Worm (Caenorhabditis elegans) whole organism, mixed stage, embryonic: ENCODE data around the gene F55G1.6.

Experiments
- M03D4.4 ChIP-seq: sonication (generic microtip); optimal IDR thresholded peaks from 2 replicates; lab custom pipeline; 2017; ENCODE audit warnings: mild to moderate bottlenecking, missing genetic modification characterization, missing compliant biosample characterization
- bed-3 ChIP-seq: fragments of 200-800 bp; sonication (Bioruptor generic); optimal IDR thresholded peaks from 3 replicates; lab custom pipeline; 2018; ENCODE audit warnings: mild to moderate bottlenecking, missing genetic modification characterization, moderate library complexity, missing compliant biosample characterization
- blmp-1 ChIP-seq: fragments of 150-350 bp; optimal IDR thresholded peaks from 2 replicates; lab custom pipeline; 2014; ENCODE audit warnings: missing biosample characterization, missing genetic modification characterization
- ceh-43 ChIP-seq: fragments of 200-800 bp; sonication (Bioruptor generic); optimal IDR thresholded peaks from 2 replicates; lab custom pipeline; 2018; ENCODE audit warnings: mild to moderate bottlenecking, missing genetic modification characterization, moderate library complexity, missing compliant biosample characterization
- ceh-83 ChIP-seq: fragments of 200-800 bp; sonication (Bioruptor generic); optimal IDR thresholded peaks from 2 replicates; lab custom pipeline; 2018; ENCODE audit warnings: mild to moderate bottlenecking, missing genetic modification characterization, missing compliant biosample characterization
- ces-1 ChIP-seq: fragments of 150-350 bp; optimal IDR thresholded peaks from 2 replicates; lab custom pipeline; 2014; ENCODE audit warnings: missing biosample characterization, missing genetic modification reagents, missing genetic modification characterization
- cnd-1 ChIP-seq: fragments of 200-800 bp; sonication (Bioruptor generic); optimal IDR thresholded peaks from 2 replicates; lab custom pipeline; 2018; ENCODE audit warnings: mild to moderate bottlenecking, missing genetic modification characterization, missing compliant biosample characterization
- elt-1 ChIP-seq: sonication (generic microtip); optimal IDR thresholded peaks from 2 replicates; lab custom pipeline; 2017; ENCODE audit warnings: missing genetic modification characterization, mild to moderate bottlenecking, missing compliant biosample characterization, antibody characterized with exemption, moderate library complexity, borderline replicate concordance; ENCODE audit not compliant: insufficient read depth
- elt-3 ChIP-seq: fragments of 150-350 bp; optimal IDR thresholded peaks from 2 replicates; lab custom pipeline; 2014; ENCODE audit warnings: missing biosample characterization, missing genetic modification characterization
- flh-1 ChIP-seq: fragments of 200-800 bp; sonication (Bioruptor generic); optimal IDR thresholded peaks from 2 replicates; lab custom pipeline; 2018; ENCODE audit warnings: mild to moderate bottlenecking, missing genetic modification characterization, moderate library complexity, missing compliant biosample characterization
- ham-2 ChIP-seq: fragments of 200-800 bp; sonication (Bioruptor generic); optimal IDR thresholded peaks from 2 replicates; lab custom pipeline; 2018; ENCODE audit warnings: mild to moderate bottlenecking, missing genetic modification characterization, missing compliant biosample characterization
- hlh-1 ChIP-seq: fragments of 150-350 bp; optimal IDR thresholded peaks from 2 replicates; lab custom pipeline; 2014; ENCODE audit warnings: missing biosample characterization, missing genetic modification reagents, missing genetic modification characterization
- lin-13 ChIP-seq: fragments of 150-350 bp; optimal IDR thresholded peaks from 2 replicates; lab custom pipeline; 2014; ENCODE audit warnings: missing biosample characterization, missing genetic modification characterization
- lin-32 ChIP-seq: fragments of 200-800 bp; sonication (Bioruptor generic); optimal IDR thresholded peaks from 2 replicates; lab custom pipeline; 2018; ENCODE audit warnings: mild to moderate bottlenecking, missing genetic modification characterization, missing compliant biosample characterization
- lsy-2 ChIP-seq: fragments of 150-350 bp; optimal IDR thresholded peaks from 2 replicates; lab custom pipeline; 2014; ENCODE audit warnings: missing biosample characterization, missing genetic modification characterization
- mab-5 ChIP-seq: fragments of 150-350 bp; optimal IDR thresholded peaks from 2 replicates; lab custom pipeline; 2014; ENCODE audit warnings: missing biosample characterization, missing genetic modification characterization
- mep-1 ChIP-seq: fragments of 150-350 bp; optimal IDR thresholded peaks from 2 replicates; lab custom pipeline; 2017; ENCODE audit warnings: missing biosample characterization, missing genetic modification reagents, missing genetic modification characterization, inconsistent platforms
- mls-2 ChIP-seq: sonication (generic microtip); optimal IDR thresholded peaks from 2 replicates; lab custom pipeline; 2016; ENCODE audit warnings: mild to moderate bottlenecking, missing genetic modification characterization, moderate library complexity, missing compliant biosample characterization
- nhr-12 ChIP-seq: fragments of 150-350 bp; optimal IDR thresholded peaks from 2 replicates; lab custom pipeline; 2014; ENCODE audit warnings: missing biosample characterization, missing genetic modification characterization
- nhr-2 ChIP-seq: fragments of 150-350 bp; optimal IDR thresholded peaks from 2 replicates; lab custom pipeline; 2014; ENCODE audit warnings: missing biosample characterization, missing genetic modification characterization
- nhr-237 ChIP-seq: fragments of 150-350 bp; optimal IDR thresholded peaks from 2 replicates; lab custom pipeline; 2014; ENCODE audit warnings: missing biosample characterization, missing genetic modification characterization
- nhr-28 ChIP-seq: fragments of 150-350 bp; optimal IDR thresholded peaks from 2 replicates; lab custom pipeline; 2014; ENCODE audit warnings: missing biosample characterization, missing genetic modification characterization
- nhr-76 ChIP-seq: sonication (generic microtip); optimal IDR thresholded peaks from 2 replicates; lab custom pipeline; 2017; ENCODE audit warnings: missing biosample characterization, missing genetic modification characterization
- pha-4 ChIP-seq: fragments of 150-350 bp; optimal IDR thresholded peaks from 2 replicates; lab custom pipeline; 2018; ENCODE audit warnings: missing biosample characterization, missing genetic modification reagents, missing genetic modification characterization
- snpc-4 ChIP-seq: fragments of 150-350 bp; optimal IDR thresholded peaks from 2 replicates; lab custom pipeline; 2014; ENCODE audit warnings: missing biosample characterization, missing genetic modification characterization
- sptf-1 ChIP-seq: sonication (generic microtip); optimal IDR thresholded peaks from 2 replicates; lab custom pipeline; 2017; ENCODE audit warnings: mild to moderate bottlenecking, missing genetic modification characterization, moderate library complexity, missing compliant biosample characterization
- tbx-8 ChIP-seq: fragments of 200-800 bp; sonication (Bioruptor generic); optimal IDR thresholded peaks from 2 replicates; lab custom pipeline; 2018; ENCODE audit warnings: mild to moderate bottlenecking, missing genetic modification characterization, moderate library complexity, missing compliant biosample characterization
- unc-120 ChIP-seq: sonication (generic microtip); optimal IDR thresholded peaks from 2 replicates; lab custom pipeline; 2017; ENCODE audit warnings: missing genetic modification characterization, missing compliant biosample characterization; ENCODE audit not compliant: poor library complexity, severe bottlenecking
- unc-62 ChIP-seq: fragments of 150-350 bp; optimal IDR thresholded peaks from 2 replicates; lab custom pipeline; 2014; ENCODE audit warnings: missing biosample characterization, missing genetic modification reagents, missing genetic modification characterization
- zip-8 ChIP-seq: fragments of 150-350 bp; optimal IDR thresholded peaks from 2 replicates; lab custom pipeline; 2014; ENCODE audit warnings: missing biosample characterization, missing genetic modification characterization
- ztf-11 ChIP-seq: fragments of 150-350 bp; optimal IDR thresholded peaks from 2 replicates; lab custom pipeline; 2014; ENCODE audit warnings: missing biosample characterization, missing genetic modification characterization

The F55G1.6 gene

DNA sequence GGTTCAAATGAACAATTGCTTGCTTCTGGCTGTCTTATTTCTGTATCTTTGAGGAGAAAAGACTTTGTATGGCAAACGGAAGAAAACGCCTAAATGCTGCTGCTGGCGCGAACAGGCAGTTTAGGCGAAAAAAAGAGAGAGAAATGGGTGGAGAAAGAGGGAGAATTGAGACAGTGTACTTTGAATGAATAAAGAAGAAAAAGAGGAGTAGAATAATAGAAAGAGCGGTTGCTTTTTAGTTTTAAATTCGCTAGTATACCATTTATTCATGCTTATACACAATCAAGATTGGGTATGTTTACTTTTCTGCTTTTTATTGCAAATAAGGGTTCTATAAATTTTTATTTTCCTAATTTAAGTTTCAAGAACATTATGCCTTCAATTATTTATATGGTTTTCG, 33.9 kb upstream of the F55G1.6 start:
- TF ChIP-seq zip-8 (tag; lab: Kevin White, UChicago): no peak
- no peak for TF ChIP-seq mls-2 (tag; lab: Kevin White, UChicago)
- TF ChIP-seq lin-13 (tag; lab: Kevin White, UChicago): no peak
- TF ChIP-seq nhr-76 (tag; lab: Kevin White, UChicago): no peak
- TF ChIP-seq lin-32: no peak
- TF ChIP-seq ceh-43 (GFP tag; lab: Kevin White, UChicago): no peak
- TF ChIP-seq mep-1 (tag; lab: Kevin White, UChicago): no peak
- no peak for TF ChIP-seq nhr-28 (tag; lab: Kevin White, UChicago)
- no peak for TF ChIP-seq ham-2 (GFP tag; lab: Kevin White, UChicago)
- TF ChIP-seq nhr-2 (tag; lab: Kevin White, UChicago): no peak
- TF ChIP-seq, all 35 proteins: peak for 0

DNA sequence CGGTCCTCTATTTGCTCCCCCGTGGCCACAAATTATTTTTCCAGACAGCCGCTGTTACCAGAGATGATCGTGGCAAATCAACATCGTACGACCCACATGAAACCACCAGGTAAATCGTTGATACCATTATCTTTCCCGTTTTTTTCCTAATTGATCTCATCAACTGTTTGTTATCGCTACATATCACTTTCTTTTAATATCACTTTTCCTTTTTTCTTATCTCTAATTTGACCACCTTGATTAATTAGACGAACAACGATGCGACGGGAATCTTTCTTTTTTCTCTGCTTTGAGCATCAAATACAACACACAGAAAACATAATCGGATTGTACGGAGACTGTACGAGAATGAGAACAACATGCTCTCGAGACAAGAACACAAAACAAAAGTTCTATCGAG, 33.1 kb upstream of the F55G1.6 start:
- TF ChIP-seq unc-120: no peak
- TF ChIP-seq lsy-2: no peak
- TF ChIP-seq flh-1: no peak
- TF ChIP-seq ham-2 (GFP tag; lab: Kevin White, UChicago): no peak
- TF ChIP-seq hlh-1 (tag; lab: Kevin White, UChicago): no peak
- no peak for TF ChIP-seq nhr-12 (tag; lab: Kevin White, UChicago)
- no peak for TF ChIP-seq tbx-8
- no peak for TF ChIP-seq lin-13 (tag; lab: Kevin White, UChicago)
- no peak for TF ChIP-seq nhr-237
- TF ChIP-seq snpc-4 (tag; lab: Kevin White, UChicago): no peak
- TF ChIP-seq ces-1 (GFP tag; lab: Kevin White, UChicago): no peak
- TF ChIP-seq mab-5: no peak
- no peak for TF ChIP-seq ztf-11 (tag; lab: Kevin White, UChicago)
- TF ChIP-seq nhr-2 (tag; lab: Kevin White, UChicago): no peak
- TF ChIP-seq sptf-1 (tag; lab: Kevin White, UChicago): no peak
- TF ChIP-seq elt-3 (tag; lab: Kevin White, UChicago): no peak
- no peak for TF ChIP-seq bed-3 (GFP tag; lab: Kevin White, UChicago)
- TF ChIP-seq elt-1 (tag; lab: Kevin White, UChicago): no peak
- no peak for TF ChIP-seq nhr-76 (tag; lab: Kevin White, UChicago)

DNA sequence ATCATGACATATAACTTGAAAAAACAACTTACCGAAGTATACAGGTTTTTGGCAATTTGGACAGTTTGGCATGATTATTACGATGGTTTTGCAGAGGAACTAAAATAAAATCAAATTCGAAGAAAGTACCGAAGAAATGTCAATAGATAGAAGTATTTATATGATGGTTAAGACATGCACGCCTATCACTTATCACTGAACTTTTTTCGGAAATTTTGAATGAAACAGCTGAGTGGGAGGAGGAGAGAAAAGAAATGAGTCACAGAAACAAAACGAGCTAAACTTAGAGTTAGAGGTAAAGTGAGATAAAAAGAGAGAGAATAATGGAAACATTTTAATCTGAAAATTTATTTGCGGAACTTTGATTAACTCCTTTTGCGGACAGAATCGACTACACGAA, 28.1 kb upstream of the F55G1.6 start, which contains the start of gene valv-1:
Gene valv-1, minus strand, starts transcription at position 101 of the 400 bp plus-strand sequence.
- no peak for TF ChIP-seq lin-13 (tag; lab: Kevin White, UChicago)
- no peak for TF ChIP-seq nhr-28 (tag; lab: Kevin White, UChicago)
- TF ChIP-seq nhr-2 (tag; lab: Kevin White, UChicago): no peak
- TF ChIP-seq ztf-11 (tag; lab: Kevin White, UChicago): no peak
- TF ChIP-seq mep-1 (tag; lab: Kevin White, UChicago): no peak
- TF ChIP-seq ceh-43 (GFP tag; lab: Kevin White, UChicago): no peak
- TF ChIP-seq lin-32: no peak
- TF ChIP-seq unc-62: no peak
- no peak for TF ChIP-seq nhr-76 (tag; lab: Kevin White, UChicago)
- no peak for TF ChIP-seq mls-2 (tag; lab: Kevin White, UChicago)

DNA sequence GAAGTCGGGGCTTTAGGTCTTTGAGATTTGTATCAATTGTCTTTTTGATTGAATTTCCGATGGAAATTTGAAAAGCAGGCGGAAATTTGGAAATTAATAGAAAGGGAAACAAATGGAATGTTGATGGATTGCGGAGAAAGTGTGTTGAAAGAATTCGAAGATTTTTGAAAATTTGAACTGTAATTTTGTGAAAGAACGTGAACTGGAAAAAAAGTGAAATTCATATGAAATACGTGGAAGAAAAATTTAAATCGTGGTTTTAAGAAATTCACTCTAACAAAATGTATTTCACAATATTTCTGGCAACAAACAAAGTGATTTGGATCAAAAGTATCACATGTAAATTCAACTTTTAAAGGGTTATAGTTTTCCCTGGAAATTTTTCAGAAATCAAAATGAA, 27.3 kb upstream of the F55G1.6 start, which contains the start of gene B0496.1:
Gene B0496.1, plus strand, starts transcription at position 301 of the 400 bp plus-strand sequence.
- TF ChIP-seq cnd-1 (tag; lab: Kevin White, UChicago): no peak
- no peak for TF ChIP-seq tbx-8
- TF ChIP-seq blmp-1 (tag; lab: Kevin White, UChicago): no peak
- TF ChIP-seq zip-8 (tag; lab: Kevin White, UChicago): no peak
- TF ChIP-seq bed-3 (GFP tag; lab: Kevin White, UChicago): no peak
- no peak for TF ChIP-seq sptf-1 (tag; lab: Kevin White, UChicago)
- no peak for TF ChIP-seq pha-4 (tag; lab: Kevin White, UChicago)
- TF ChIP-seq lsy-2: no peak
- no peak for TF ChIP-seq ceh-83 (GFP tag; lab: Kevin White, UChicago)

DNA sequence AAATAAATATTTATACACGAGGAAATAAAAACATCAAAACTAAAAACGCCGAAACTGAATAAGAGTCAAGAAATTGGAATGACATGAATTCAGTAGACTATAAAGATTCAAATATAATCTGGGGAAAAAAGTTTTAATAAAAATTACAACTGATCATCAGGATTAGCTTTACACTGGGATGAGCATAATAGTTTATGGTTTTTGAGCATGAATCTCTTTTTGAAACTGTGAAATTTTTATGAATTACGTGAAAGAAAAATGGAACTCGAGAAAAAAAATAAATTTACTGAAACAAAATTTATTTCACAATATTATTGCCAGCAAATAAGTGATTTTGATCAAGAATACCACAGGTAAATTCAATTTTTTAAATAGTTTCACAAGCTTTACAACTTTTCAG, 25.8 kb upstream of the F55G1.6 start, which contains the start of gene B0496.2:
Gene B0496.2, plus strand, starts transcription at position 301 of the 400 bp plus-strand sequence.
- no peak for TF ChIP-seq nhr-76 (tag; lab: Kevin White, UChicago)
- no peak for TF ChIP-seq cnd-1 (tag; lab: Kevin White, UChicago)
- TF ChIP-seq M03D4.4: no peak
- no peak for TF ChIP-seq lin-13 (tag; lab: Kevin White, UChicago)
- no peak for TF ChIP-seq ztf-11 (tag; lab: Kevin White, UChicago)
- TF ChIP-seq, all 35 proteins: peak for 0
